Worm (Caenorhabditis elegans): ENCODE results near the gene smrc-1.

DNA sequence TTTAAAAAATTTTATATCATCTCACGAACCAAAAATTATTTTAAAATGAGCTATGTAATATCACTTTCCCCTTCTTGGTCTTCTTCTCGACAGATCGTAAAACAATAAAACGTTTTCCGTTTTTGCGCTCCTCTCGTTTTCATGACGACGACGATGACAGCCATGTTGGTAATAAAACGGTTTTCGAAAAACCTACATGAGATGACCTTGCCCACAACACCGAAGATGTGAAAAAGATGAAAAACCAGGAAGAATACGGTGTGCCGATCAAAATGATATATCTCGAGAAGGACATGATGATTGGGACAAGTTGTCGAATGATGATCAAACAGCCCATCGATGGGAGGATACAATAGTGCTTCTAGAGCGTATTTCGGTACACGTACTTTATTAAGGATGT, 32.0 kb upstream of the smrc-1 start:
- TF ChIP-seq Y22D7AL.16 (tag; optimal IDR thresholded peaks at IDR 0.05) (no peak), lin-11 (tag; optimal IDR thresholded peaks at IDR 0.05) (no peak), pha-4 (tag; optimal IDR thresholded peaks at IDR 0.05) (no peak), pax-1 (tag; optimal IDR thresholded peaks at IDR 0.05) (no peak), fax-1 (tag; optimal IDR thresholded peaks at IDR 0.05) (no peak), nhr-11 (tag; optimal IDR thresholded peaks at IDR 0.05) (no peak), mec-3 (tag; optimal IDR thresholded peaks at IDR 0.05; ENCODE audit: borderline replicate concordance) (no peak), nfya-1 (tag; optimal IDR thresholded peaks at IDR 0.05) (no peak), tbx-7 (tag; optimal IDR thresholded peaks at IDR 0.05) (no peak)

Data from whole organism, late embryonic.